In genomic region chr3R:26881121-26881895, dm6 we compare ENCODE assay signal across 3 fruit fly cellular contexts.
TF ChIP-seq lines count a peak whose summit lies in the region.

Gene ro (minus strand): TSS chr3R:26881171.
Gene T48 (plus strand): TSS chr3R:26881734.

TF ChIP-seq in whole organism, adult, 20 proteins besides CTCF, POLR2A, EP300 and RAD21 (continued from another document):
- TF ChIP-seq tj (GFP tag; optimal IDR thresholded peaks at IDR 0.05; lab: Kevin White, UChicago) = peak; percentile 29
- TF ChIP-seq cnc (optimal IDR thresholded peaks at IDR 0.05; lab: Kevin White, UChicago) = no peak

TF ChIP-seq in whole organism, embryonic, 481 proteins besides CTCF, POLR2A, EP300 and RAD21 (continued from another document and continues in another):
- TF ChIP-seq vfl (GFP tag; optimal IDR thresholded peaks at IDR 0.05; lab: Kevin White, UChicago) (peak; percentile 9), CG3163 (GFP tag; optimal IDR thresholded peaks at IDR 0.05; lab: Kevin White, UChicago) (peak; percentile 81), B-H2 (GFP tag; optimal IDR thresholded peaks at IDR 0.05; lab: Kevin White, UChicago) (peak; percentile 52), CG9932 (GFP tag; IDR thresholded peaks at IDR 0.05; lab: Robert Waterston, UW) (peak; percentile 73), CG10462 (GFP tag; optimal IDR thresholded peaks at IDR 0.05; lab: Kevin White, UChicago) (no peak), C15 (GFP tag; IDR thresholded peaks at IDR 0.05; lab: Robert Waterston, UW) (no peak), Dfd (GFP tag; optimal IDR thresholded peaks at IDR 0.05; lab: Kevin White, UChicago) (peak in 1 of 2 experiments; percentile 76), CG11247 (GFP tag; IDR thresholded peaks at IDR 0.05; lab: Robert Waterston, UW) (peak; percentile 53; the same call in 1 of the 2 replicates), Gug (GFP tag; IDR thresholded peaks at IDR 0.05; lab: Robert Waterston, UW) (peak; percentile 52; the same call in 2 of the 4 replicates), org-1 (GFP tag; optimal IDR thresholded peaks at IDR 0.05; lab: Kevin White, UChicago) (no peak), CG18619 (GFP tag; optimal IDR thresholded peaks at IDR 0.05; lab: Kevin White, UChicago) (peak; percentile 20), CG11695 (GFP tag; IDR thresholded peaks at IDR 0.05; lab: Robert Waterston, UW) (no peak), Dbx (GFP tag; IDR thresholded peaks at IDR 0.05; lab: Robert Waterston, UW) (peak; percentile 66; the same call in 2 of the 3 replicates), usp (GFP tag; optimal IDR thresholded peaks at IDR 0.05; lab: Kevin White, UChicago) (no peak), ERR (GFP tag; optimal IDR thresholded peaks at IDR 0.05; lab: Kevin White, UChicago) (peak; percentile 68), Hsf (GFP tag; optimal IDR thresholded peaks at IDR 0.05; lab: Kevin White, UChicago) (peak; percentile 61), mam (GFP tag; optimal IDR thresholded peaks at IDR 0.05; lab: Kevin White, UChicago) (peak; percentile 65), schlank (tag; optimal IDR thresholded peaks at IDR 0.05; lab: Kevin White, UChicago) (no peak), sim (GFP tag; IDR thresholded peaks at IDR 0.05; lab: Robert Waterston, UW) (no peak), HmgD (GFP tag; optimal IDR thresholded peaks at IDR 0.05; lab: Kevin White, UChicago) (peak; percentile 91), Sry-β (GFP tag; optimal IDR thresholded peaks at IDR 0.05; lab: Kevin White, UChicago) (peak; percentile 4), lmd (GFP tag; IDR thresholded peaks at IDR 0.05; lab: Robert Waterston, UW) (no peak; the same call in 1 of the 2 replicates), hbn (GFP tag; IDR thresholded peaks at IDR 0.05; lab: Robert Waterston, UW; ENCODE audit: partially characterized antibody) (peak; percentile 40), CG7786 (GFP tag; optimal IDR thresholded peaks at IDR 0.05; lab: Kevin White, UChicago) (peak; percentile 47), CG1529 (GFP tag; optimal IDR thresholded peaks at IDR 0.05; lab: Kevin White, UChicago) (no peak), CG1647 (GFP tag; optimal IDR thresholded peaks at IDR 0.05; lab: Kevin White, UChicago) (peak; percentile 50), CG3726 (GFP tag; IDR thresholded peaks at IDR 0.05; lab: Robert Waterston, UW) (no peak), nerfin-1 (tag; optimal IDR thresholded peaks at IDR 0.05; lab: Kevin White, UChicago) (peak; percentile 25), oc (tag; optimal IDR thresholded peaks at IDR 0.05; lab: Kevin White, UChicago) (peak; percentile 56), fru (optimal IDR thresholded peaks at IDR 0.05; lab: Kevin White, UChicago) (no peak), nau (GFP tag; optimal IDR thresholded peaks at IDR 0.05; lab: Kevin White, UChicago) (no peak), sens (GFP tag; lab: Kevin White, UChicago) (peak; percentile 87), CG17612 (GFP tag; IDR thresholded peaks at IDR 0.05; lab: Robert Waterston, UW) (no peak), dmrt11E (tag; optimal IDR thresholded peaks at IDR 0.05; lab: Kevin White, UChicago) (peak; percentile 44), Xrp1 (GFP tag; IDR thresholded peaks at IDR 0.05; lab: Robert Waterston, UW) (0 out of 2 replicates have a peak, but pooled peaks have one; percentile 12), lab (GFP tag; optimal IDR thresholded peaks at IDR 0.05; lab: Kevin White, UChicago) (peak; percentile 67), Sox100B (GFP tag; optimal IDR thresholded peaks at IDR 0.05; lab: Kevin White, UChicago) (no peak), sob (GFP tag; IDR thresholded peaks at IDR 0.05; lab: Robert Waterston, UW) (no peak; the same call in 1 of the 2 replicates), dan (GFP tag; IDR thresholded peaks at IDR 0.05; lab: Robert Waterston, UW) (no peak), esg (GFP tag; conservative IDR thresholded peaks at IDR 0.05; lab: Robert Waterston, UW) (no peak), CG10431 (GFP tag; optimal IDR thresholded peaks at IDR 0.05; lab: Kevin White, UChicago) (no peak), E2f2 (GFP tag; IDR thresholded peaks at IDR 0.05; lab: Robert Waterston, UW) (peak; percentile 81), gsb-n (tag; optimal IDR thresholded peaks at IDR 0.05; lab: Kevin White, UChicago) (peak; percentile 55), CG14050 (GFP tag; IDR thresholded peaks at IDR 0.05; lab: Robert Waterston, UW) (no peak), CG11696 (GFP tag; IDR thresholded peaks at IDR 0.05; lab: Robert Waterston, UW) (0 out of 2 replicates have a peak, but pooled peaks have one; percentile 50), sd (tag; optimal IDR thresholded peaks at IDR 0.05; lab: Kevin White, UChicago) (peak; percentile 57), HLH54F (GFP tag; optimal IDR thresholded peaks at IDR 0.05; lab: Kevin White, UChicago) (peak; percentile 68), psq (GFP tag; optimal IDR thresholded peaks at IDR 0.05; lab: Kevin White, UChicago) (peak; percentile 33), slou (GFP tag; optimal IDR thresholded peaks at IDR 0.05; lab: Kevin White, UChicago) (no peak), CG16813 (GFP tag; IDR thresholded peaks at IDR 0.05; lab: Robert Waterston, UW; ENCODE audit: partially characterized antibody) (peak; percentile 74), ac (GFP tag; optimal IDR thresholded peaks at IDR 0.05; lab: Kevin White, UChicago) (no peak), Scr (GFP tag; IDR thresholded peaks at IDR 0.05; lab: Robert Waterston, UW; ENCODE audit: partially characterized antibody) (peak; percentile 65), CG13123 (GFP tag; optimal IDR thresholded peaks at IDR 0.05; lab: Kevin White, UChicago) (peak; percentile 7), ato (GFP tag; IDR thresholded peaks at IDR 0.05; lab: Robert Waterston, UW; ENCODE audit: partially characterized antibody) (peak; percentile 60; the same call in 1 of the 2 replicates), CkIIα-i1 (GFP tag; IDR thresholded peaks at IDR 0.05; lab: Robert Waterston, UW) (no peak), zen (tag; optimal IDR thresholded peaks at IDR 0.05; lab: Kevin White, UChicago) (peak; percentile 74), CG11093 (GFP tag; IDR thresholded peaks at IDR 0.05; lab: Robert Waterston, UW) (no peak), inv (GFP tag; IDR thresholded peaks at IDR 0.05; lab: Robert Waterston, UW; ENCODE audit: partially characterized antibody) (peak; percentile 52; the same call in 1 of the 2 replicates), Xbp1 (GFP tag; optimal IDR thresholded peaks at IDR 0.05; lab: Kevin White, UChicago) (peak; percentile 44), CG5180 (GFP tag; optimal IDR thresholded peaks at IDR 0.05; lab: Kevin White, UChicago) (no peak), lov (optimal IDR thresholded peaks at IDR 0.05; lab: Kevin White, UChicago) (no peak), lov (GFP tag; IDR thresholded peaks at IDR 0.05; lab: Robert Waterston, UW) (0 out of 3 replicates have a peak, but pooled peaks have one; percentile 41), CG13894 (tag; optimal IDR thresholded peaks at IDR 0.05; lab: Kevin White, UChicago) (peak; percentile 92)

TF ChIP-seq in whole organism, prepupa, 60 proteins besides CTCF, POLR2A, EP300 and RAD21 (continued from another document):
- TF ChIP-seq CG31627 (GFP tag; optimal IDR thresholded peaks at IDR 0.05; lab: Kevin White, UChicago) (no peak), Eip78C (GFP tag; lab: Kevin White, UChicago) (peak; percentile 47), CG8632 (GFP tag; optimal IDR thresholded peaks at IDR 0.05; lab: Kevin White, UChicago) (no peak), CG10631 (GFP tag; optimal IDR thresholded peaks at IDR 0.05; lab: Kevin White, UChicago) (no peak), CG15336 (GFP tag; IDR thresholded peaks at IDR 0.05; lab: Robert Waterston, UW) (no peak), eg (GFP tag; IDR thresholded peaks at IDR 0.05; lab: Robert Waterston, UW) (no peak), Eip93F (GFP tag; optimal IDR thresholded peaks at IDR 0.05; lab: Kevin White, UChicago) (no peak), CG6792 (GFP tag; optimal IDR thresholded peaks at IDR 0.05; lab: Kevin White, UChicago) (no peak), esn (GFP tag; optimal IDR thresholded peaks at IDR 0.05; lab: Kevin White, UChicago) (peak; percentile 32), Gug (GFP tag; IDR thresholded peaks at IDR 0.05; lab: Robert Waterston, UW) (no peak), OdsH (GFP tag; optimal IDR thresholded peaks at IDR 0.05; lab: Kevin White, UChicago) (no peak), Lpt (GFP tag; optimal IDR thresholded peaks at IDR 0.05; lab: Kevin White, UChicago) (no peak), net (GFP tag; optimal IDR thresholded peaks at IDR 0.05; lab: Kevin White, UChicago) (no peak), CG11762 (GFP tag; optimal IDR thresholded peaks at IDR 0.05; lab: Kevin White, UChicago; ENCODE audit: insufficient read depth) (no peak), CG8119 (GFP tag; IDR thresholded peaks at IDR 0.05; lab: Robert Waterston, UW) (no peak; the same call in 2 of the 3 replicates), topi (GFP tag; optimal IDR thresholded peaks at IDR 0.05; lab: Kevin White, UChicago) (peak; percentile 5), CG6808 (GFP tag; optimal IDR thresholded peaks at IDR 0.05; lab: Kevin White, UChicago) (peak; percentile 12), Sox15 (GFP tag; optimal IDR thresholded peaks at IDR 0.05; lab: Kevin White, UChicago) (no peak), spab (GFP tag; optimal IDR thresholded peaks at IDR 0.05; lab: Kevin White, UChicago) (no peak), Eip75B (GFP tag; optimal IDR thresholded peaks at IDR 0.05; lab: Kevin White, UChicago) (peak; percentile 6)
